Fruit fly (Drosophila melanogaster) whole organism, embryonic: ENCODE results near the gene CG32333.

ENCODE experiments used
- C15 ChIP-seq: fragments of 200-800 bp; sonication (Bioruptor generic); IDR thresholded peaks from 3 replicates; pipeline ENCODE4 v1.3.6; 2022; ENCODE audit warnings: missing biosample characterization, missing genetic modification characterization
- CG10654 ChIP-seq: fragments of 200-800 bp; sonication (Bioruptor generic); optimal IDR thresholded peaks from 2 replicates; lab custom pipeline; 2016; ENCODE audit warnings: missing biosample characterization, missing genetic modification characterization
- CG11456 ChIP-seq: fragments of 200-800 bp; sonication (Bioruptor generic); IDR thresholded peaks from 3 replicates; pipeline ENCODE4 v1.3.6; 2022; ENCODE audit warnings: missing biosample characterization, missing genetic modification characterization
- CG11560 ChIP-seq: fragments of 200-800 bp; sonication (Bioruptor generic); IDR thresholded peaks from 3 replicates; pipeline ENCODE4 v1.3.6; 2022; ENCODE audit warnings: missing biosample characterization, missing genetic modification characterization
- CG13287 ChIP-seq: fragments of 200-800 bp; sonication (Bioruptor generic); IDR thresholded peaks from 2 replicates; pipeline ENCODE4 v1.3.6; 2022; ENCODE audit warnings: missing biosample characterization, missing genetic modification characterization; ENCODE audit not compliant: partially characterized antibody
- CG14965 ChIP-seq: fragments of 200-800 bp; sonication (Bioruptor generic); optimal IDR thresholded peaks from 2 replicates; lab custom pipeline; 2016; ENCODE audit warnings: missing biosample characterization, missing genetic modification characterization, borderline replicate concordance
- CG15514 ChIP-seq: fragments of 200-800 bp; sonication (Bioruptor generic); optimal IDR thresholded peaks from 3 replicates; lab custom pipeline; 2017; ENCODE audit warnings: missing biosample characterization, missing genetic modification characterization, mild to moderate bottlenecking, moderate library complexity, missing genetic modification reagents
- CG16813 ChIP-seq: fragments of 200-800 bp; sonication (Bioruptor generic); IDR thresholded peaks from 3 replicates; pipeline ENCODE4 v1.3.6; 2022; ENCODE audit warnings: missing biosample characterization, missing genetic modification characterization; ENCODE audit not compliant: partially characterized antibody
- CG17359 ChIP-seq: fragments of 200-800 bp; sonication (Bioruptor generic); optimal IDR thresholded peaks from 3 replicates; lab custom pipeline; 2018; ENCODE audit warnings: missing biosample characterization, mild to moderate bottlenecking, missing genetic modification characterization, moderate library complexity
- CG1792 ChIP-seq: fragments of 200-800 bp; sonication (Bioruptor generic); optimal IDR thresholded peaks from 2 replicates; lab custom pipeline; 2016; ENCODE audit warnings: missing biosample characterization, missing genetic modification characterization
- CG2712 ChIP-seq: fragments of 200-800 bp; optimal IDR thresholded peaks from 3 replicates; lab custom pipeline; 2019; ENCODE audit warnings: missing biosample characterization, mild to moderate bottlenecking, missing genetic modification characterization, moderate library complexity
- CG31365 ChIP-seq: fragments of 200-800 bp; sonication (Bioruptor generic); optimal IDR thresholded peaks from 2 replicates; lab custom pipeline; 2018; ENCODE audit warnings: missing biosample characterization, mild to moderate bottlenecking, missing genetic modification characterization
- CG42726 ChIP-seq: fragments of 200-800 bp; sonication (Bioruptor generic); IDR thresholded peaks from 2 replicates; pipeline ENCODE4 v1.3.6; 2022; ENCODE audit warnings: missing biosample characterization, missing genetic modification characterization; ENCODE audit not compliant: partially characterized antibody
- CG7745 ChIP-seq: fragments of 200-800 bp; sonication (Bioruptor generic); optimal IDR thresholded peaks from 2 replicates; lab custom pipeline; 2018; ENCODE audit warnings: missing biosample characterization, mild to moderate bottlenecking, missing genetic modification characterization, moderate library complexity
- CG8388 ChIP-seq: fragments of 200-800 bp; sonication (Bioruptor generic); optimal IDR thresholded peaks from 2 replicates; lab custom pipeline; 2019; ENCODE audit warnings: missing biosample characterization, mild to moderate bottlenecking, missing genetic modification characterization, moderate library complexity
- CHES-1-like ChIP-seq: fragments of 200-800 bp; sonication (Bioruptor generic); optimal IDR thresholded peaks from 2 replicates; lab custom pipeline; 2016; ENCODE audit warnings: missing biosample characterization, missing genetic modification characterization
- Gsc ChIP-seq: fragments of 200-800 bp; sonication (Bioruptor generic); IDR thresholded peaks from 2 replicates; pipeline ENCODE4 v1.3.6; 2022; ENCODE audit warnings: missing biosample characterization, missing genetic modification characterization
- Gug ChIP-seq: fragments of 200-800 bp; sonication (Bioruptor generic); IDR thresholded peaks from 4 replicates; pipeline ENCODE4 v1.3.6; 2022; ENCODE audit warnings: missing biosample characterization, missing genetic modification characterization
- HLH54F ChIP-seq: fragments of 200-800 bp; sonication (Bioruptor generic); optimal IDR thresholded peaks from 3 replicates; lab custom pipeline; 2016; ENCODE audit warnings: missing biosample characterization, missing genetic modification characterization
- NfI ChIP-seq: fragments of 200-800 bp; sonication (Bioruptor generic); optimal IDR thresholded peaks from 3 replicates; lab custom pipeline; 2018; ENCODE audit warnings: missing biosample characterization, mild to moderate bottlenecking, missing genetic modification characterization, moderate library complexity
- Side ChIP-seq: fragments of 200-800 bp; sonication (Bioruptor generic); optimal IDR thresholded peaks from 2 replicates; lab custom pipeline; 2016; ENCODE audit warnings: missing biosample characterization, missing genetic modification characterization
- Sry-β ChIP-seq: fragments of 200-800 bp; sonication (Bioruptor generic); optimal IDR thresholded peaks from 2 replicates; lab custom pipeline; 2018; ENCODE audit warnings: missing biosample characterization, mild to moderate bottlenecking, missing genetic modification characterization, moderate library complexity
- Sry-δ ChIP-seq: fragments of 200-800 bp; sonication (Bioruptor generic); optimal IDR thresholded peaks from 2 replicates; lab custom pipeline; 2016; ENCODE audit warnings: missing biosample characterization, missing genetic modification characterization
- Ssrp ChIP-seq: fragments of 200-800 bp; sonication (Bioruptor generic); optimal IDR thresholded peaks from 2 replicates; lab custom pipeline; 2018; ENCODE audit warnings: missing biosample characterization, mild to moderate bottlenecking, missing genetic modification characterization, moderate library complexity
- ato ChIP-seq: fragments of 200-800 bp; sonication (Bioruptor generic); IDR thresholded peaks from 2 replicates; pipeline ENCODE4 v1.3.6; 2022; ENCODE audit warnings: missing biosample characterization, missing genetic modification characterization; ENCODE audit not compliant: partially characterized antibody
- bigmax ChIP-seq: fragments of 200-800 bp; sonication (Bioruptor generic); optimal IDR thresholded peaks from 2 replicates; lab custom pipeline; 2018; ENCODE audit warnings: missing biosample characterization, mild to moderate bottlenecking, missing genetic modification characterization
- crol ChIP-seq: fragments of 200-800 bp; sonication (Bioruptor generic); IDR thresholded peaks from 2 replicates; pipeline ENCODE4 v1.3.6; 2022; ENCODE audit warnings: missing biosample characterization, missing genetic modification characterization
- dmrt11E ChIP-seq: fragments of 200-800 bp; sonication (Bioruptor generic); optimal IDR thresholded peaks from 3 replicates; lab custom pipeline; 2018; ENCODE audit warnings: missing biosample characterization, mild to moderate bottlenecking, missing genetic modification characterization, moderate library complexity
- fd102C ChIP-seq: fragments of 200-800 bp; sonication (Bioruptor generic); optimal IDR thresholded peaks from 2 replicates; lab custom pipeline; 2018; ENCODE audit warnings: missing biosample characterization, mild to moderate bottlenecking, missing genetic modification characterization, moderate library complexity
- gro ChIP-seq: fragments of 200-800 bp; sonication (Bioruptor generic); optimal IDR thresholded peaks from 2 replicates; lab custom pipeline; 2016; ENCODE audit warnings: missing biosample characterization, missing genetic modification characterization
- gt ChIP-seq: fragments of 200-800 bp; sonication (Bioruptor generic); IDR thresholded peaks from 2 replicates; pipeline ENCODE4 v1.3.6; 2022; ENCODE audit warnings: missing biosample characterization, missing genetic modification characterization
- ham ChIP-seq: fragments of 200-800 bp; sonication (Bioruptor generic); IDR thresholded peaks from 2 replicates; pipeline ENCODE4 v1.3.6; 2022; ENCODE audit warnings: missing biosample characterization, missing genetic modification characterization
- lola ChIP-seq, 3 experiments: fragments of >200 bp in 2 of 3; fragments of 200-800 bp in 1 of 3; sonication (Bioruptor generic) in 1 of 3; optimal IDR thresholded peaks; 2 replicates each; lab custom pipeline; 2017 to 2019; ENCODE audit warnings: missing biosample characterization in 3 of 3, missing genetic modification characterization in 3 of 3, mild to moderate bottlenecking in 1 of 3, moderate library complexity in 1 of 3
- pb ChIP-seq: fragments of 200-800 bp; sonication (Bioruptor generic); optimal IDR thresholded peaks from 3 replicates; lab custom pipeline; 2016; ENCODE audit warnings: missing biosample characterization, missing genetic modification characterization
- sens-2 ChIP-seq: fragments of 200-800 bp; sonication (Bioruptor generic); IDR thresholded peaks from 2 replicates; pipeline ENCODE4 v1.3.6; 2022; ENCODE audit warnings: missing biosample characterization, missing genetic modification characterization
- sisA ChIP-seq: fragments of 200-800 bp; sonication (Bioruptor generic); IDR thresholded peaks from 2 replicates; pipeline ENCODE4 v1.3.6; 2022; ENCODE audit warnings: missing biosample characterization, missing genetic modification characterization
- slp2 ChIP-seq: fragments of 200-800 bp; sonication (Bioruptor generic); optimal IDR thresholded peaks from 2 replicates; lab custom pipeline; 2016; ENCODE audit warnings: missing biosample characterization, missing genetic modification characterization
- ssp ChIP-seq: fragments of 200-800 bp; sonication (Bioruptor generic); IDR thresholded peaks from 2 replicates; pipeline ENCODE4 v1.3.6; 2022; ENCODE audit warnings: missing biosample characterization, missing genetic modification characterization
- stc ChIP-seq: fragments of 200-800 bp; sonication (Bioruptor generic); IDR thresholded peaks from 2 replicates; pipeline ENCODE4 v1.3.6; 2022; ENCODE audit warnings: missing biosample characterization, missing genetic modification characterization
- wor ChIP-seq: fragments of 200-800 bp; sonication (Bioruptor generic); IDR thresholded peaks from 2 replicates; pipeline ENCODE4 v1.3.6; 2022; ENCODE audit warnings: missing biosample characterization, missing genetic modification characterization

Gene CG32333

DNA sequence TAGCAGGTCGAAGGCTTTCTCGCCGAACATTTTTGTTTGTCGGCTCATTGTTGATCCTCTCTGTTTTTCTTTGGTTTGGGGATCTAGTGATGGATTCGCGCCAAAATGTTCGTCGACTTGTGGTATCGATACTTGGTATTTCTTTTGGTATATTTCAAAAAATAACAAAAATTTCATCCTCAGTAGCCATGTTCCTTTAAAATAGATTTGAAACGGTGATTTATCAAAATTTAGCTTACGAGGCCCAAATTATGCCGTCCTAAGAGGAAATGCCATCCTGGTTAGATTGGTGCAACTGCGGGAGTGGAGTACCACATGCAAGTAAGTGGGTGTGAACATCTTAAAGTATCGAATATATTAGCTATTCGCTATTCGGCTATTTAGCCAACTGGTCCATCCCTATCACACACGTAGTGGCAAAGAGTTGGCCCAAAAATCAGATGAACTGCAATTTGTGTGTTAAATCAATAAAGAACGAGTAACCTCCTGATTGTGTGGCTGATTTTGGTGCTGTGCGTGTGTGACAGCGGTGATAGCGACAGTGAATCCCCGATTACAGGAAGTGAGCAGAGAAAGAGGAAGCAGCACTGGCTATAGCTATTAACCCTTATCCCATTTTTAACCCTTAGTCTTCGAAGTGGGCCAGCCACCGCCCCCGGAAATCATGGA lies 28.0 kb upstream of the CG32333 start, which contains the start of the genes Psf1 and Sac1 (continued):
- TF ChIP-seq fd102C: no peak
- TF ChIP-seq C15: no peak
- TF ChIP-seq gro: no peak
- TF ChIP-seq CG15514: peak; percentile 56
- no peak for TF ChIP-seq wor (GFP tag; lab: Robert Waterston, UW)
- no peak for TF ChIP-seq bigmax (GFP tag; lab: Kevin White, UChicago)
- no peak for TF ChIP-seq CG17359 (tag; lab: Kevin White, UChicago)
- no peak for TF ChIP-seq CG11560 (tag; lab: Robert Waterston, UW)
- peak; percentile 29; the same call in 1 of the 4 replicates for TF ChIP-seq Gug (GFP tag; lab: Robert Waterston, UW)
- peak; percentile 4 for TF ChIP-seq CG1792 (GFP tag; lab: Kevin White, UChicago)
- peak; percentile 46; the same call in 1 of the 2 replicates for TF ChIP-seq ato (GFP tag; lab: Robert Waterston, UW)
- TF ChIP-seq crol (GFP tag; lab: Robert Waterston, UW): no peak
- peak; percentile 88 for TF ChIP-seq CG13287
- TF ChIP-seq gt (GFP tag; lab: Robert Waterston, UW): no peak
- TF ChIP-seq sens-2 (GFP tag; lab: Robert Waterston, UW): no peak
- TF ChIP-seq HLH54F (GFP tag; lab: Kevin White, UChicago): peak; percentile 65
- peak; percentile 91 for TF ChIP-seq ssp (GFP tag; lab: Robert Waterston, UW)
- TF ChIP-seq NfI (GFP tag; lab: Kevin White, UChicago): peak; percentile 53
- peak; percentile 4 for TF ChIP-seq pb
- TF ChIP-seq CG7745 (tag; lab: Kevin White, UChicago): no peak
- peak; percentile 34; the same call in 1 of the 3 replicates for TF ChIP-seq CG11456 (GFP tag; lab: Robert Waterston, UW)
- TF ChIP-seq lola (GFP tag; optimal IDR thresholded peaks at IDR 0.05; lab: Kevin White, UChicago): peak in 1 of 3 experiments; percentile 53
- TF ChIP-seq Ssrp (tag; lab: Kevin White, UChicago): peak; percentile 13
- TF ChIP-seq slp2 (GFP tag; lab: Kevin White, UChicago): peak; percentile 17
- TF ChIP-seq ham (GFP tag; lab: Robert Waterston, UW): no peak
- peak; percentile 57; the same call in 1 of the 2 replicates for TF ChIP-seq CG42726 (GFP tag; lab: Robert Waterston, UW)
- TF ChIP-seq Gsc (GFP tag; lab: Robert Waterston, UW): no peak
- TF ChIP-seq Sry-δ: peak; percentile 98
- TF ChIP-seq dmrt11E (tag; lab: Kevin White, UChicago): peak; percentile 40
- peak; percentile 66 for TF ChIP-seq CHES-1-like (GFP tag; lab: Kevin White, UChicago)
- TF ChIP-seq CG8388 (GFP tag; lab: Kevin White, UChicago): peak; percentile 4
- TF ChIP-seq sisA (GFP tag; lab: Robert Waterston, UW): peak; percentile 58
- TF ChIP-seq CG10654 (GFP tag; lab: Kevin White, UChicago): peak; percentile 48
- peak; percentile 81 for TF ChIP-seq Sry-β (GFP tag; lab: Kevin White, UChicago)
- no peak for TF ChIP-seq stc (GFP tag; lab: Robert Waterston, UW)
- TF ChIP-seq CG2712 (tag; lab: Kevin White, UChicago): no peak
- TF ChIP-seq CG31365 (tag; lab: Kevin White, UChicago): no peak
- no peak for TF ChIP-seq Side
- no peak for TF ChIP-seq CG14965
- TF ChIP-seq CG16813 (GFP tag; lab: Robert Waterston, UW): peak; percentile 91
